Fruit fly (Drosophila melanogaster): Measurements from ENCODE around the gene Lim3.

The Lim3 gene

DNA sequence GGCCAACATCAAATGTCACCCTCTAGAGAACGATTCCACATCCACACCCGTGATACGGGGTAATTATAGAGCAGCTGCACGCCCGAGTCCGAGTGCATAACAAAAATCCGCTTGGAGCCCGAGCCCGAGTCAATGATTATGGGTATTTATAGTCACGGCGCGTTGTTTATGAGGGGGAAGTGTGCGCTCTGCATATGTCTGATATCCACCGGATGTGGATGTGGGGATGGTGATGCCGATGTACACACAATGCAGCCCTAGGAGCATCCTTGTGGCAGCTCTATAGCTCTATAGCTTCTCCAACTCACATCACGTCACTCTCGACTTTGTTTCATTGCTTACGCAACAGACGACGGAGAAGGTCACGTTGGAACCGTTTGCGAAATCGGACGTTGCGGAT is 70.8 kb downstream of the Lim3 start:
- no peak for TF ChIP-seq tj (GFP tag; optimal IDR thresholded peaks at IDR 0.05)
- no peak for TF ChIP-seq toe (GFP tag; optimal IDR thresholded peaks at IDR 0.05)
- no peak for TF ChIP-seq Crg-1 (GFP tag; optimal IDR thresholded peaks at IDR 0.05)
- no peak for TF ChIP-seq Mnt (GFP tag; optimal IDR thresholded peaks at IDR 0.05)
- TF ChIP-seq CG5204 (GFP tag; optimal IDR thresholded peaks at IDR 0.05), result no peak
- TF ChIP-seq pad (GFP tag; optimal IDR thresholded peaks at IDR 0.05), result no peak
- TF ChIP-seq bab1 (GFP tag; optimal IDR thresholded peaks at IDR 0.05), result no peak

dm6 chr2L:19037011-19037410 is 71.2 kb downstream of the Lim3 start:
- TF ChIP-seq Mnt (GFP tag; optimal IDR thresholded peaks at IDR 0.05) (no peak), CG11617 (GFP tag; optimal IDR thresholded peaks at IDR 0.05) (no peak), kay (GFP tag; ENCODE audit: borderline replicate concordance) (no peak), toe (GFP tag; optimal IDR thresholded peaks at IDR 0.05) (no peak)

DNA sequence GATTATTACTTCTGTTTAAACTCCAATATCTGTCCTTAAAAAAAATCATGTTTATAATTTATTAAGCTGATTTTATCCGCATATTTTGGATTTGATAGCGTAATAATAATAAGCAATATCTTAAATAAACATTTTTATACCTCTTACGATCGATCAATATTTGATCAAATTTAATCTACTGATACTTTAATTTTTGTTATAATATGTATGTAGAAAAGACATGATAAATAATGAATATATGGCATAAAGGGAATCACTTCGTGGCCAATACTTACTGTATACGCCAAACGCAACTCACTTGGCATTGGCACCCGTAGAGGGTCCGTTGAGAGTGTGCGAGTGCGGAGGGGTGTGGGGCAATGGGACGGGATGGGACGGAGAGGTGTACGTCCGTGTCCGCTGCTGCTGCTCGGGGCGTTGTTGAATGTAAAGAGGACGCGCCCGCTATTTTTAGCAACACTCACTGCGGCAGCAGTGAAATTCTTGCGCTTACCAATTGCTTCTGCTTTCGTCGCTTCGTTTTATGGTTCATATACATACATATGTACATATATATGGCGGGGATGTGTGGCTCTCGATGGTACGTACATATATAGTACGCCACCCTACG is 72.0 kb downstream of the Lim3 start:
- no peak for TF ChIP-seq CG7045 (GFP tag; optimal IDR thresholded peaks at IDR 0.05)

DNA sequence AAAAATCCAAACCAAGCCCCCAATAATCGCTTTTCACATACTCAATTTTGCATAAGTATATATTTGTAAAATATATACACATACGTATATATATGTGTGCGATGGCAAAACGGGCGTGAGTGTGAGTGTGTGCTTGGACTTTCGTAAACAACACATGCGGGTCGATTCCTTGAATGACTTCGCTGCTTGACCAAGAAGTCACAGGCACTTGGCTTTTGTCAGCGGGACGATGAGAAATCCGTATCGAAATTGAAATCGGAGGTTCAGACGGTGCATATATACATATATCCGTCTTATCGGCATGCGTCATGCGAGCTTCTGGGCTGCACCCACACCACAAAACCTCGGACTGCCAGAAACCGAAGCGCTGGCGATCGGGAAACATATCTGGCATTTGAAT is 73.2 kb downstream of the Lim3 start:
- TF ChIP-seq tj (GFP tag; optimal IDR thresholded peaks at IDR 0.05) (peak; percentile 34), CG33017 (tag; optimal IDR thresholded peaks at IDR 0.05) (no peak)

DNA sequence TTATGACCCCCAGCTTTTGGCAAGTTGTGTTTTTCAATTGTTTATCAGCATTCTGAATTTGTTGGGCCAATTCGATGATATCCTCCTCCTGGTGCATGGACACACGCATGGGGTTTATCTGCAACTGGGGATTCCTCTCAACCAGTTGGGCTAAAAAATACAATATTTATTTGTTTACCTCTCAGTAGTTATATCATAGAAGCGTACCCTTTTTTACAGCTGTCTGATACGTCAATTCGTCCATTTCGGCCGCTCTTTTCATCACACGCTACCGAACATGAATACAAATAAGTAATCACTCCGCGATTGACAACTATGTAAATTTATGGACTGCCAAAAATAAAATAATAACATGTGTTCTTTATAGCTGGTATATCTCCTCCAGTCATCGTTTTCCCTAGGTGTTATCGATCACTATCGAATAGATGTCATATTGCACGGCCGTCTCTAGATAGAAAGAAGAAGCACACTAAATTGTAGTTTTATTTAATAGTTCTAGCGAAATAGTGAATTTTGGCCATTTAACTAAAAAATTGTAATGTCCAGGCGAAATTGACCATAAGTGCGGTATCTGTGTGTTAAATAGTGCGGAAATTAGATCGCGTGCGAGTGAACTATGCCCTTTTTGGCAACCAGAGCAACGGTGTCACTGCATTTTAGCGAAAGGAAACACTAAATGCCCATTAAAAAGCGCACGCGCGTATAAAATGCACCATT is 73.9 kb downstream of the Lim3 start, which contains the start of the genes mib2 and CG31800:
mib2 (plus strand) TSS at position 232 of the 717 bp plus-strand sequence.
CG31800 (minus strand) TSS at position 364 of the 717 bp plus-strand sequence.
- TF ChIP-seq CG5204 (GFP tag; optimal IDR thresholded peaks at IDR 0.05) (no peak), Crg-1 (GFP tag; optimal IDR thresholded peaks at IDR 0.05) (no peak), CG14711 (tag; optimal IDR thresholded peaks at IDR 0.05) (no peak), Mnt (GFP tag; optimal IDR thresholded peaks at IDR 0.05) (peak; percentile 35), toe (GFP tag; optimal IDR thresholded peaks at IDR 0.05) (peak; percentile 7), kay (GFP tag; ENCODE audit: borderline replicate concordance) (no peak), CG7101 (tag; optimal IDR thresholded peaks at IDR 0.05) (peak; percentile 4), CG7045 (GFP tag; optimal IDR thresholded peaks at IDR 0.05) (no peak), bab1 (GFP tag; optimal IDR thresholded peaks at IDR 0.05) (peak; percentile 13), CG11617 (GFP tag; optimal IDR thresholded peaks at IDR 0.05) (peak; percentile 8), Hr96 (GFP tag; optimal IDR thresholded peaks at IDR 0.05) (no peak), Clk (GFP tag; optimal IDR thresholded peaks at IDR 0.05) (no peak), CG33017 (tag; optimal IDR thresholded peaks at IDR 0.05) (no peak)

DNA sequence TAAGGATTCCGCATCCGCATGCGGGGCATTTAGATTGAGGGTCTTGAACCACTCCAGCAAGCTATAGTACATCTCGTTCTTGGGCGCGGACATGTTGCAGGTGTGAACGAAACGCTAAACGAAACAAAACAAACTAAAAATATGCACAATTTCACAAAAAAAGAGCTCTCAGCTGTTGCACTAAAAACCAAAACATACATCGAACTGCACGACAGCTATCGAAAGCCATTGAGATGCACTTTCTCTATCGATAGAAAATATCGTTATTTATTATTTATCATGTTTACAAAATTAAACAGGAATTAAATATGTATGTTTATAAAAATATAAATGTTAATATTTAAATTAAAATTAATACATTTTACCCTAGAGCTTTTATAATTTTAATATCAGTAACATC is 74.9 kb downstream of the Lim3 start, which contains the start of gene hook:
hook (minus strand) TSS at position 211 of the 400 bp plus-strand sequence.
- no peak for TF ChIP-seq CG1620 (GFP tag; optimal IDR thresholded peaks at IDR 0.05)
- peak; percentile 19 for TF ChIP-seq bab1 (GFP tag; optimal IDR thresholded peaks at IDR 0.05)
- peak; percentile 25 for TF ChIP-seq Mnt (GFP tag; optimal IDR thresholded peaks at IDR 0.05)
- TF ChIP-seq CG7045 (GFP tag; optimal IDR thresholded peaks at IDR 0.05), result no peak
